Fruit fly (Drosophila melanogaster) whole organism, embryonic: ENCODE results near the gene CG31549.

ENCODE experiments used
- Atf-2 ChIP-seq: fragments of 200-800 bp; sonication (Bioruptor generic); optimal IDR thresholded peaks from 2 replicates; lab custom pipeline; 2016; ENCODE audit warnings: missing biosample characterization, missing genetic modification characterization
- B-H1 ChIP-seq: fragments of 200-800 bp; sonication (Bioruptor generic); IDR thresholded peaks from 3 replicates; pipeline ENCODE4 v1.3.6; 2022; ENCODE audit warnings: missing biosample characterization, missing genetic modification characterization
- Bteb2 ChIP-seq: fragments of 200-800 bp; sonication (Bioruptor generic); optimal IDR thresholded peaks from 2 replicates; lab custom pipeline; 2016; ENCODE audit warnings: missing biosample characterization, missing genetic modification characterization
- CG11456 ChIP-seq: fragments of 200-800 bp; sonication (Bioruptor generic); IDR thresholded peaks from 3 replicates; pipeline ENCODE4 v1.3.6; 2022; ENCODE audit warnings: missing biosample characterization, missing genetic modification characterization
- CG12659 ChIP-seq: fragments of 200-800 bp; sonication (Bioruptor generic); optimal IDR thresholded peaks from 3 replicates; lab custom pipeline; 2017; ENCODE audit warnings: mild to moderate bottlenecking, missing biosample characterization, missing genetic modification reagents, missing genetic modification characterization
- CG13123 ChIP-seq: fragments of 200-800 bp; sonication (Bioruptor generic); optimal IDR thresholded peaks from 2 replicates; lab custom pipeline; 2016; ENCODE audit warnings: missing biosample characterization, missing genetic modification characterization
- CG14441 ChIP-seq: fragments of 200-800 bp; sonication (Bioruptor generic); IDR thresholded peaks from 2 replicates; pipeline ENCODE4 v1.3.6; 2022; ENCODE audit warnings: missing biosample characterization, missing genetic modification characterization
- CG15073 ChIP-seq: fragments of 200-800 bp; sonication (Bioruptor generic); optimal IDR thresholded peaks from 2 replicates; lab custom pipeline; 2016; ENCODE audit warnings: missing biosample characterization, missing genetic modification characterization
- CG15269 ChIP-seq: fragments of 200-800 bp; sonication (Bioruptor generic); optimal IDR thresholded peaks from 2 replicates; lab custom pipeline; 2018; ENCODE audit warnings: missing biosample characterization, mild to moderate bottlenecking, missing genetic modification characterization, moderate library complexity
- CG15696 ChIP-seq: fragments of 200-800 bp; sonication (Bioruptor generic); optimal IDR thresholded peaks from 2 replicates; lab custom pipeline; 2019; ENCODE audit warnings: missing biosample characterization, mild to moderate bottlenecking, missing genetic modification characterization, moderate library complexity
- CG16813 ChIP-seq: fragments of 200-800 bp; sonication (Bioruptor generic); IDR thresholded peaks from 3 replicates; pipeline ENCODE4 v1.3.6; 2022; ENCODE audit warnings: missing biosample characterization, missing genetic modification characterization; ENCODE audit not compliant: partially characterized antibody
- CG18619 ChIP-seq: fragments of 200-800 bp; sonication (Bioruptor generic); optimal IDR thresholded peaks from 3 replicates; lab custom pipeline; 2017; ENCODE audit warnings: missing biosample characterization, mild to moderate bottlenecking, missing genetic modification characterization
- CG30403 ChIP-seq: fragments of 200-800 bp; sonication (Bioruptor generic); optimal IDR thresholded peaks from 3 replicates; lab custom pipeline; 2016; ENCODE audit warnings: missing biosample characterization, missing genetic modification characterization
- CG3065 ChIP-seq: fragments of 200-800 bp; sonication (Bioruptor generic); optimal IDR thresholded peaks from 2 replicates; lab custom pipeline; 2016; ENCODE audit warnings: missing biosample characterization, missing genetic modification characterization
- CG4282 ChIP-seq: fragments of 200-800 bp; sonication (Bioruptor generic); optimal IDR thresholded peaks from 2 replicates; lab custom pipeline; 2016; ENCODE audit warnings: missing biosample characterization, missing genetic modification characterization
- CG5953 ChIP-seq: fragments of 200-800 bp; sonication (Bioruptor generic); IDR thresholded peaks from 2 replicates; pipeline ENCODE4 v1.3.6; 2022; ENCODE audit warnings: missing biosample characterization, missing genetic modification characterization
- CG7271 ChIP-seq: fragments of 200-800 bp; sonication (Bioruptor generic); optimal IDR thresholded peaks from 2 replicates; lab custom pipeline; 2018; ENCODE audit warnings: missing biosample characterization, mild to moderate bottlenecking, missing genetic modification characterization, moderate library complexity
- CG7987 ChIP-seq: fragments of 200-800 bp; sonication (Bioruptor generic); optimal IDR thresholded peaks from 2 replicates; lab custom pipeline; 2018; ENCODE audit warnings: missing biosample characterization, mild to moderate bottlenecking, missing genetic modification characterization, moderate library complexity
- CG8281 ChIP-seq: fragments of 200-800 bp; sonication (Bioruptor generic); optimal IDR thresholded peaks from 2 replicates; lab custom pipeline; 2018; ENCODE audit warnings: missing biosample characterization, mild to moderate bottlenecking, missing genetic modification characterization, moderate library complexity
- CG8478 ChIP-seq: fragments of >200 bp; optimal IDR thresholded peaks from 2 replicates; lab custom pipeline; 2018
- Eip74EF ChIP-seq, 2 experiments: fragments of 200-800 bp in 1 of 2; fragments of >200 bp in 1 of 2; sonication (Bioruptor generic) in 1 of 2; optimal IDR thresholded peaks; 2 replicates each; lab custom pipeline; 2017 to 2019; ENCODE audit warnings: missing biosample characterization in 2 of 2, missing genetic modification characterization in 2 of 2, mild to moderate bottlenecking in 1 of 2, moderate library complexity in 1 of 2
- Fer1 ChIP-seq: fragments of 200-800 bp; sonication (Bioruptor generic); optimal IDR thresholded peaks from 2 replicates; lab custom pipeline; 2017; ENCODE audit warnings: missing biosample characterization, mild to moderate bottlenecking, missing genetic modification characterization
- Hand ChIP-seq: fragments of 200-800 bp; sonication (Bioruptor generic); optimal IDR thresholded peaks from 2 replicates; lab custom pipeline; 2017; ENCODE audit warnings: mild to moderate bottlenecking, missing biosample characterization, missing genetic modification reagents, missing genetic modification characterization
- Lhr ChIP-seq: fragments of 200-800 bp; sonication (Bioruptor generic); optimal IDR thresholded peaks from 3 replicates; lab custom pipeline; 2017; ENCODE audit warnings: mild to moderate bottlenecking, missing biosample characterization, missing genetic modification reagents, missing genetic modification characterization
- Nf-YA ChIP-seq: fragments of 200-800 bp; sonication (Bioruptor generic); IDR thresholded peaks from 2 replicates; pipeline ENCODE4 v1.3.6; 2022; ENCODE audit warnings: missing biosample characterization, missing genetic modification characterization
- Optix ChIP-seq: fragments of 200-800 bp; sonication (Bioruptor generic); IDR thresholded peaks from 3 replicates; pipeline ENCODE4 v1.3.6; 2022; ENCODE audit warnings: missing biosample characterization, missing genetic modification characterization
- Pdp1 ChIP-seq, 2 experiments: fragments of 200-800 bp; sonication (Bioruptor generic); optimal IDR thresholded peaks; 3 replicates each; lab custom pipeline; 2016; ENCODE audit warnings: missing biosample characterization in 2 of 2, missing genetic modification characterization in 2 of 2, mild to moderate bottlenecking in 1 of 2, moderate library complexity in 1 of 2
- Sry-β ChIP-seq: fragments of 200-800 bp; sonication (Bioruptor generic); optimal IDR thresholded peaks from 2 replicates; lab custom pipeline; 2018; ENCODE audit warnings: missing biosample characterization, mild to moderate bottlenecking, missing genetic modification characterization, moderate library complexity
- Sry-δ ChIP-seq: fragments of 200-800 bp; sonication (Bioruptor generic); optimal IDR thresholded peaks from 2 replicates; lab custom pipeline; 2016; ENCODE audit warnings: missing biosample characterization, missing genetic modification characterization
- bab2 ChIP-seq: fragments of 200-800 bp; sonication (Bioruptor generic); optimal IDR thresholded peaks from 2 replicates; lab custom pipeline; 2016; ENCODE audit warnings: missing biosample characterization, missing genetic modification characterization
- bbx ChIP-seq: fragments of 200-800 bp; sonication (Bioruptor generic); IDR thresholded peaks from 2 replicates; pipeline ENCODE4 v1.3.6; 2022; ENCODE audit warnings: missing biosample characterization, missing genetic modification characterization; ENCODE audit not compliant: partially characterized antibody
- cas ChIP-seq: fragments of 200-800 bp; sonication (Bioruptor generic); IDR thresholded peaks from 2 replicates; pipeline ENCODE4 v1.3.6; 2022; ENCODE audit warnings: missing biosample characterization, missing genetic modification characterization
- caup ChIP-seq: fragments of 200-800 bp; sonication (Bioruptor generic); optimal IDR thresholded peaks from 3 replicates; lab custom pipeline; 2017; ENCODE audit warnings: missing biosample characterization, mild to moderate bottlenecking, missing genetic modification characterization, moderate library complexity; ENCODE audit not compliant: severe bottlenecking
- chinmo ChIP-seq: fragments of 200-800 bp; sonication (Bioruptor generic); IDR thresholded peaks from 4 replicates; pipeline ENCODE4 v1.3.6; 2022; ENCODE audit warnings: missing biosample characterization, missing genetic modification characterization; ENCODE audit not compliant: partially characterized antibody
- crp ChIP-seq, 2 experiments: fragments of 200-800 bp; sonication (Bioruptor generic); optimal IDR thresholded peaks; 2 replicates in 1 of 2; 3 replicates in 1 of 2; lab custom pipeline; 2017; ENCODE audit warnings: missing biosample characterization in 2 of 2, missing genetic modification characterization in 2 of 2, mild to moderate bottlenecking in 1 of 2, moderate library complexity in 1 of 2
- cwo ChIP-seq: fragments of 200-800 bp; sonication (Bioruptor generic); optimal IDR thresholded peaks from 3 replicates; lab custom pipeline; 2017; ENCODE audit warnings: missing biosample characterization, missing genetic modification characterization, mild to moderate bottlenecking, moderate library complexity, missing genetic modification reagents
- insv ChIP-seq, 2 experiments: fragments of 200-800 bp; sonication (Bioruptor generic); optimal IDR thresholded peaks; 3 replicates each; lab custom pipeline; 2016 to 2018; ENCODE audit warnings: missing biosample characterization in 2 of 2, missing genetic modification characterization in 2 of 2
- jing ChIP-seq: fragments of 200-800 bp; sonication (Bioruptor generic); optimal IDR thresholded peaks from 2 replicates; lab custom pipeline; 2018; ENCODE audit warnings: missing biosample characterization, mild to moderate bottlenecking, missing genetic modification characterization
- lbe ChIP-seq: fragments of 200-800 bp; sonication (Bioruptor generic); optimal IDR thresholded peaks from 2 replicates; lab custom pipeline; 2016; ENCODE audit warnings: missing biosample characterization, mild to moderate bottlenecking, missing genetic modification characterization
- mam ChIP-seq: fragments of 200-800 bp; sonication (Bioruptor generic); optimal IDR thresholded peaks from 3 replicates; lab custom pipeline; 2016; ENCODE audit warnings: missing biosample characterization, missing genetic modification characterization
- onecut ChIP-seq: fragments of 200-800 bp; sonication (Bioruptor generic); IDR thresholded peaks from 2 replicates; pipeline ENCODE4 v1.3.6; 2022; ENCODE audit warnings: missing biosample characterization, missing genetic modification characterization
- pros ChIP-seq: fragments of 200-800 bp; sonication (Bioruptor generic); optimal IDR thresholded peaks from 3 replicates; lab custom pipeline; 2019; ENCODE audit warnings: missing biosample characterization, mild to moderate bottlenecking, missing genetic modification characterization, moderate library complexity
- pum ChIP-seq: fragments of 200-800 bp; sonication (Bioruptor generic); optimal IDR thresholded peaks from 2 replicates; lab custom pipeline; 2016; ENCODE audit warnings: missing biosample characterization, missing genetic modification characterization
- scrt ChIP-seq: fragments of 200-800 bp; sonication (Bioruptor generic); optimal IDR thresholded peaks from 2 replicates; lab custom pipeline; 2018; ENCODE audit warnings: missing biosample characterization, mild to moderate bottlenecking, missing genetic modification characterization, moderate library complexity
- tio ChIP-seq: fragments of 200-800 bp; sonication (Bioruptor generic); optimal IDR thresholded peaks from 2 replicates; lab custom pipeline; 2017; ENCODE audit warnings: missing biosample characterization, missing genetic modification characterization, inconsistent platforms
- trh ChIP-seq: fragments of 200-800 bp; sonication (Bioruptor generic); optimal IDR thresholded peaks from 2 replicates; lab custom pipeline; 2016; ENCODE audit warnings: missing biosample characterization, missing genetic modification characterization
- unpg ChIP-seq: fragments of 200-800 bp; sonication (Bioruptor generic); optimal IDR thresholded peaks from 3 replicates; lab custom pipeline; 2018; ENCODE audit warnings: missing biosample characterization, mild to moderate bottlenecking, missing genetic modification characterization, moderate library complexity

Gene CG31549

dm6 chr3R:5668928-5669739, 37.1 kb downstream of the CG31549 start, which contains the start of the genes Xe7 and Atg17 (continued):
- peak; percentile 61 for TF ChIP-seq CG4282 (GFP tag; lab: Kevin White, UChicago)
- TF ChIP-seq CG8281 (tag; lab: Kevin White, UChicago): peak; percentile 79
- TF ChIP-seq pros (GFP tag; lab: Kevin White, UChicago): no peak
- peak in 1 of 2 experiments; percentile 45 for TF ChIP-seq crp (GFP tag; optimal IDR thresholded peaks at IDR 0.05; lab: Kevin White, UChicago)
- TF ChIP-seq CG11456 (GFP tag; lab: Robert Waterston, UW): peak; percentile 92
- peak; percentile 92 for TF ChIP-seq trh
- TF ChIP-seq Pdp1 (GFP tag; optimal IDR thresholded peaks at IDR 0.05; lab: Kevin White, UChicago): peak; percentile 88 to 96
- TF ChIP-seq Sry-δ (GFP tag; lab: Kevin White, UChicago): peak; percentile 93
- TF ChIP-seq bab2 (GFP tag; lab: Kevin White, UChicago): peak; percentile 92
- TF ChIP-seq B-H1 (GFP tag; lab: Robert Waterston, UW): peak; percentile 87
- TF ChIP-seq pum (GFP tag; lab: Kevin White, UChicago): peak; percentile 90
- peak; percentile 85 for TF ChIP-seq Lhr (GFP tag; lab: Kevin White, UChicago)
- TF ChIP-seq unpg (GFP tag; lab: Kevin White, UChicago): peak; percentile 90
- no peak for TF ChIP-seq chinmo (GFP tag; lab: Robert Waterston, UW)
- peak; percentile 72 for TF ChIP-seq lbe (GFP tag; lab: Kevin White, UChicago)
- peak; percentile 81 for TF ChIP-seq Optix (GFP tag; lab: Robert Waterston, UW)
- peak; percentile 65; the same call in 2 of the 3 replicates for TF ChIP-seq CG16813 (GFP tag; lab: Robert Waterston, UW)
- TF ChIP-seq caup (GFP tag; lab: Kevin White, UChicago): peak; percentile 85
- TF ChIP-seq Nf-YA: peak; percentile 57; the same call in 1 of the 2 replicates
- peak; percentile 78 for TF ChIP-seq CG13123 (GFP tag; lab: Kevin White, UChicago)
- TF ChIP-seq bbx (GFP tag; lab: Robert Waterston, UW): 0 out of 2 replicates have a peak, but pooled peaks have one; percentile 25
- peak; percentile 76 for TF ChIP-seq jing
- TF ChIP-seq CG3065: peak; percentile 84
- TF ChIP-seq CG12659 (GFP tag; lab: Kevin White, UChicago): peak; percentile 94
- TF ChIP-seq CG30403 (GFP tag; lab: Kevin White, UChicago): peak; percentile 97
- TF ChIP-seq CG15073 (GFP tag; lab: Kevin White, UChicago): peak; percentile 51
- TF ChIP-seq CG18619 (GFP tag; lab: Kevin White, UChicago): peak; percentile 92
- TF ChIP-seq Atf-2 (GFP tag; lab: Kevin White, UChicago): peak; percentile 85
- TF ChIP-seq mam: peak; percentile 96
- TF ChIP-seq cas (GFP tag; lab: Robert Waterston, UW): peak; percentile 66; the same call in 1 of the 2 replicates
- peak; percentile 43 for TF ChIP-seq CG7271 (tag; lab: Kevin White, UChicago)
- TF ChIP-seq onecut (GFP tag; lab: Robert Waterston, UW): peak; percentile 56; the same call in 1 of the 2 replicates
- peak in 1 of 2 experiments; percentile 70 for TF ChIP-seq insv (GFP tag; optimal IDR thresholded peaks at IDR 0.05; lab: Kevin White, UChicago)
- peak; percentile 94 for TF ChIP-seq CG15696
- TF ChIP-seq CG8478: no peak
- TF ChIP-seq CG5953 (GFP tag; lab: Robert Waterston, UW): peak; percentile 57; the same call in 1 of the 2 replicates
- peak; percentile 93 for TF ChIP-seq CG14441 (GFP tag; lab: Robert Waterston, UW)
- peak in 1 of 2 experiments; percentile 75 for TF ChIP-seq Eip74EF (GFP tag; optimal IDR thresholded peaks at IDR 0.05; lab: Kevin White, UChicago)
- TF ChIP-seq tio (GFP tag; lab: Kevin White, UChicago): peak; percentile 95
- peak; percentile 84 for TF ChIP-seq Bteb2
- peak; percentile 73 for TF ChIP-seq Hand (GFP tag; lab: Kevin White, UChicago)
- peak; percentile 68 for TF ChIP-seq cwo (GFP tag; lab: Kevin White, UChicago)
- no peak for TF ChIP-seq Sry-β (GFP tag; lab: Kevin White, UChicago)
- TF ChIP-seq CG7987 (GFP tag; lab: Kevin White, UChicago): peak; percentile 62
- peak; percentile 83 for TF ChIP-seq Fer1 (GFP tag; lab: Kevin White, UChicago)
- peak; percentile 94 for TF ChIP-seq CG15269 (tag; lab: Kevin White, UChicago)
- peak; percentile 69 for TF ChIP-seq scrt (GFP tag; lab: Kevin White, UChicago)
